Worm (Caenorhabditis elegans) whole organism, L1 larva: ENCODE results near the gene bath-39.

Experiments
- F16B12.6 ChIP-seq: fragments of 150-350 bp; optimal IDR thresholded peaks from 2 replicates; lab custom pipeline; 2014; ENCODE audit warnings: missing biosample characterization, missing genetic modification characterization
- aha-1 ChIP-seq: fragments of 150-350 bp; optimal IDR thresholded peaks from 2 replicates; lab custom pipeline; 2014; ENCODE audit warnings: missing biosample characterization, missing genetic modification characterization
- ces-1 ChIP-seq: fragments of 150-350 bp; optimal IDR thresholded peaks from 2 replicates; lab custom pipeline; 2014; ENCODE audit warnings: missing biosample characterization, missing genetic modification reagents, missing genetic modification characterization
- dsc-1 ChIP-seq: sonication (generic microtip); optimal IDR thresholded peaks from 2 replicates; lab custom pipeline; 2016; ENCODE audit warnings: mild to moderate bottlenecking, missing genetic modification characterization, missing compliant biosample characterization
- efl-1 ChIP-seq, 4 experiments: fragments of 150-350 bp; optimal IDR thresholded peaks in 3 of 4; peaks in 1 of 4; 1 replicate in 1 of 4; 2 replicates in 3 of 4; lab custom pipeline; 2014; ENCODE audit warnings: missing biosample characterization in 2 of 4, missing genetic modification characterization in 2 of 4, missing genetic modification reagents in 2 of 4
- efl-3 ChIP-seq: fragments of 200-800 bp; sonication (Bioruptor generic); optimal IDR thresholded peaks from 2 replicates; lab custom pipeline; 2018; ENCODE audit warnings: mild to moderate bottlenecking, missing genetic modification characterization, missing compliant biosample characterization
- elt-3 ChIP-seq, 6 experiments: fragments of 150-350 bp in 1 of 6; sonication (generic microtip); optimal IDR thresholded peaks; 2 replicates each; lab custom pipeline; 2017 to 2018; ENCODE audit warnings: missing biosample characterization in 6 of 6, missing genetic modification characterization in 6 of 6, inconsistent platforms in 1 of 6
- fkh-10 ChIP-seq: sonication (generic microtip); optimal IDR thresholded peaks from 2 replicates; lab custom pipeline; 2017; ENCODE audit warnings: missing biosample characterization, missing genetic modification reagents, missing genetic modification characterization
- fkh-4 ChIP-seq: sonication (generic microtip); optimal IDR thresholded peaks from 2 replicates; lab custom pipeline; 2016; ENCODE audit warnings: missing compliant biosample characterization, missing genetic modification characterization, borderline replicate concordance
- fos-1 ChIP-seq: fragments of 150-350 bp; optimal IDR thresholded peaks from 2 replicates; lab custom pipeline; 2014; ENCODE audit warnings: missing biosample characterization, missing genetic modification characterization
- grh-1 ChIP-seq: fragments of 200-800 bp; sonication (Bioruptor generic); IDR thresholded peaks from 2 replicates; pipeline ENCODE4 v1.3.6; 2022; ENCODE audit warnings: missing genetic modification reagents, missing genetic modification characterization, missing compliant biosample characterization
- hlh-4 ChIP-seq: sonication (generic microtip); optimal IDR thresholded peaks from 2 replicates; lab custom pipeline; 2016; ENCODE audit warnings: mild to moderate bottlenecking, missing genetic modification characterization, missing compliant biosample characterization
- isw-1 ChIP-seq: fragments of 200-800 bp; sonication (Bioruptor generic); IDR thresholded peaks from 2 replicates; pipeline ENCODE4 v1.3.6; 2022; ENCODE audit warnings: missing genetic modification characterization, missing compliant biosample characterization
- skn-1 ChIP-seq: fragments of 150-350 bp; optimal IDR thresholded peaks from 2 replicates; lab custom pipeline; 2014; ENCODE audit warnings: missing biosample characterization, missing genetic modification characterization
- snpc-4 ChIP-seq: fragments of 150-350 bp; optimal IDR thresholded peaks from 2 replicates; lab custom pipeline; 2014; ENCODE audit warnings: missing biosample characterization, missing genetic modification characterization

The bath-39 gene

ce11 chrV:13506321-13506720, 47.1 kb downstream of the bath-39 start, which contains the start of gene R11G10.4:
R11G10.4 (plus strand) TSS chrV:13506621.
- TF ChIP-seq fkh-4, result no peak
- no peak for TF ChIP-seq isw-1
- no peak for TF ChIP-seq grh-1 (GFP tag; lab: Robert Waterston, UW)
- TF ChIP-seq snpc-4 (tag; lab: Kevin White, UChicago), result no peak
- TF ChIP-seq F16B12.6 (tag; lab: Kevin White, UChicago), result no peak
- no peak for TF ChIP-seq dsc-1
- TF ChIP-seq ces-1, result no peak
- no peak for TF ChIP-seq elt-3 (tag; optimal IDR thresholded peaks at IDR 0.05; lab: Kevin White, UChicago)
- TF ChIP-seq hlh-4 (tag; lab: Kevin White, UChicago), result no peak
- TF ChIP-seq aha-1, result no peak
- no peak for TF ChIP-seq skn-1 (tag; lab: Kevin White, UChicago)
- no peak for TF ChIP-seq efl-3
- no peak for TF ChIP-seq fos-1 (tag; lab: Kevin White, UChicago)
- TF ChIP-seq efl-1 (optimal IDR thresholded peaks at IDR 0.05; lab: Kevin White, UChicago), result no peak
- TF ChIP-seq efl-1 (GFP tag; optimal IDR thresholded peaks at IDR 0.05 in 1 of 2; lab: Kevin White, UChicago), result no peak
- no peak for TF ChIP-seq fkh-10
